Worm (Caenorhabditis elegans): Measurements from ENCODE around the gene igcm-2.

DNA sequence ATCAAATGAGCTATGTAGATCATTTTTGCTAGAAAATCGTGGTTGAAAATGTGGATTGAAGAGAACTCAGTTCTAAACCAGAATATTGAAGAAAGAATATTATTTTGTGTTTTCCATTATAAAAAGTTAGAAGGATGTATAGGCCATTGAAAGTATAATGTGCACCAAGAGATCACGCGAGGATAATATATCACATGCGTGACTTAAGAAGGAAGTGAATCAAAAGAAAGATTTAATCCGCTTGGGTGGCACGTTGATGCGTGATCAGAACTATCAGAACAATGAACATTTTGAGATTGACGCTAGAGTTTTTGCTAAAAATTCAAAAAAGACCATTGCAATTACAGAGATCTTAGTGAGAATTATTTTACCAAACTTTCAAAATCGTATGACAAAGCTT lies 44.4 kb upstream of the igcm-2 start:
- TF ChIP-seq ztf-23 (GFP tag; IDR thresholded peaks at IDR 0.05) = no peak
- no peak for TF ChIP-seq ztf-29 (GFP tag; IDR thresholded peaks at IDR 0.05)
- TF ChIP-seq T22C8.4 (GFP tag; IDR thresholded peaks at IDR 0.05) = no peak
- TF ChIP-seq tab-1 (GFP tag; IDR thresholded peaks at IDR 0.05) = no peak
- TF ChIP-seq klf-2 (GFP tag; conservative IDR thresholded peaks at IDR 0.05) = no peak
